Worm (Caenorhabditis elegans): ENCODE measurements around the gene che-6.

Gene che-6

DNA sequence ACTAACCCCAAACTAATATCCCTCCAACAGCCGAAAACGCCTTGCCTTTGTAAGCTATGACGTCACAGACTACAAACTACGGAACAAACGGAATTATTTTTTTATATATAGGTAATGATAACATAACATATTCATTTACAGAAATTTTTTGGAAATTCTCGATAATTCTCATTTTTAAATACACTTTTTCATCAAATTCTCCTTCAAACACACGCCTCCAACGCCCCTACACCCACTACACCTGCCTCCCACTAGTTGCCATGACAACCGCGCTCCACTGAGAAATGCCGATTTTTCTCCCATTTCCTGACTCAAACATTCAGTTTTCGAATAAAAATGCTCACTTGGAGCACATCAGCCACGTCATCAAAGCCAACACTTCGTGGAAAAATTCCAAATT lies 3.1 kb upstream of the che-6 start, which contains the start of gene xbx-4:
Gene xbx-4, plus strand, starts transcription at position 301 of the 400 bp plus-strand sequence.
- TF ChIP-seq dao-5 (tag; optimal IDR thresholded peaks at IDR 0.05) (no peak), him-1 (tag; optimal IDR thresholded peaks at IDR 0.05) (no peak), W03F9.2 (tag; optimal IDR thresholded peaks at IDR 0.05) (no peak)

DNA sequence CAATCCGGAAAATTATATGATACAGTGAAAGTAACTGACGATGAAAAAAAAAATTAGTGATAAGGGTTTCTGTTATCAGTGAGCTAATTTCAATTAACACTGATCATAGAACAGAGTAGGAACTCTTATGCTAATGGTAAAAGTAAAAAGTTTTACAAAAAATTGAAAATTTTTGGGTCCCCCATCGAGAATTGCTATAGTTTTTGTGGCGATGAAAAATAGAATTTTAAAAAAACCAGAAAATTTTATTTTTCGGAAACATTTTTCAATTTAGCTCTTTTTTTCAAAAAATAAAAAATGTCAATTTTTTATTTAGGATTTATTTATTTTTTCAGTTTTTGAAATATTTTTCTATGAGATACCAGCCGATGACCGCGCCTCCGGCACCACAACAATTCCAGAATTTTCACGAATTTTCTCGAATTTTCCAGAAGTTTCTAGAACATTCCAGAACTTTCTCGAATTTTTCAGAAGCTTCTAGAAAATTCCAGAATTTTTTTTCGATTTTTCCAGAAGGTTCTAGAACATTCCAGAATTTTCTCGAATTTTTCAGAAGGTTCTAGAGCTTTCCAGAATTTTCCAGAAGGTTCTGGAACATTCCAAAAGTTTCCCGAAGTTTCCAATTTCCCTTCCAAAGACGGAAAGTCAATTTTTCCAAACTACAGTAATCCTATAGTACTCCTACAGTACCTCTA lies 2.3 kb upstream of the che-6 start, which contains the start of gene C23H5.8:
Gene C23H5.8, minus strand, starts transcription at position 51 of the 695 bp plus-strand sequence.
- TF ChIP-seq W03F9.2 (tag; optimal IDR thresholded peaks at IDR 0.05) (no peak), dao-5 (tag; optimal IDR thresholded peaks at IDR 0.05) (no peak)

DNA sequence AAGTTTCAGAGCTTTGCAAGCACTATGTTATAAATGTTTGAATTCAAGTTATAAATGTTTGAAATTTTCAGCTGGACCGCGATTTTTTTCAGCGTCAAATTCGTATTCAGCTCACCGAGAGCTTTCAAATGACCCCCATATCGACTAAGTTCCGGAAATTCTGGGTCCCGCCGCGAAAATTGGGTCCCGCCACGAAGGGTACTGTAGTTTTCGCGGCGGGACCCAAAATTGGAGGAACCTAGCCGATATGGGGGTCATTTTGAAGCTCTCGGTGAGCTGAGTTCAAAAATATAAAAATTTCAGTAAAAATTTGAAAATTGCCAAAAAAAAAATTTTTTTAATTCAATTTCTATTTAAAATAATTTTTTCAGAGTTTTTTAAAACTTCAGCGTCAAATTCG lies 4.5 kb downstream of the che-6 start:
- TF ChIP-seq dao-5 (tag; optimal IDR thresholded peaks at IDR 0.05) (no peak), W03F9.2 (tag; optimal IDR thresholded peaks at IDR 0.05) (no peak), him-1 (tag; optimal IDR thresholded peaks at IDR 0.05) (no peak)

- TF ChIP-seq dao-5 (tag; optimal IDR thresholded peaks at IDR 0.05) = no peak
- TF ChIP-seq him-1 (tag; optimal IDR thresholded peaks at IDR 0.05) = no peak
- no peak for TF ChIP-seq W03F9.2 (tag; optimal IDR thresholded peaks at IDR 0.05)
These were observed 8.4 kb downstream of the che-6 start, which contains the start of gene C23H5.15 for ce11 chrIV:2102793-2103192. TSS of gene C23H5.15 (minus strand) at chrIV:2102893.

ce11 chrIV:2099771-2100170 lies 11.4 kb downstream of the che-6 start, which contains the start of gene C23H5.11:
TSS of gene C23H5.11 (minus strand) at chrIV:2099871.
- no peak for TF ChIP-seq him-1 (tag; optimal IDR thresholded peaks at IDR 0.05)
- TF ChIP-seq W03F9.2 (tag; optimal IDR thresholded peaks at IDR 0.05) = no peak
- no peak for TF ChIP-seq dao-5 (tag; optimal IDR thresholded peaks at IDR 0.05)

DNA sequence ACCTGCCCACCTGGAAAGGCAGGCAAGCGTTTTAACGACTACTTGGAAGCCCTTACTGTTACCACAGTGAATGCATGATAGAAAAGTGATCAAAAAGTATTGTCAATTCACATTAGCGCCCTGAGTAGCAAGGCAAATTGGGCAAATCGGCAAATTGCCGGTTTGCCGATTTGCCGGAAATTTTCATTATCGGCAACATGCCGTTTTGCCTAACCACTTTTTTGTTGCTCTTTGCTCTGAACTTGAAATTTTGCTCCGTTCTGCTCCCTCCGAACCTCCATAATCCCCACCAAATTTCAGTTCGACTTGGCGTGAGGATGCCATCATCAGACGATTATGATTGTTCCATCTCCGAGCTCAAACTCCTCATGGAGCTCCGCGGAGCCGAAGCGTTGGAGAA lies 27.5 kb downstream of the che-6 start, which contains the start of gene mca-2:
Gene mca-2, plus strand, starts transcription at position 301 of the 400 bp plus-strand sequence.
- no peak for TF ChIP-seq him-1 (tag; optimal IDR thresholded peaks at IDR 0.05)
- TF ChIP-seq W03F9.2 (tag; optimal IDR thresholded peaks at IDR 0.05) = no peak
- TF ChIP-seq dao-5 (tag; optimal IDR thresholded peaks at IDR 0.05) = no peak

- TF ChIP-seq dao-5 (tag; optimal IDR thresholded peaks at IDR 0.05) = no peak
- no peak for TF ChIP-seq W03F9.2 (tag; optimal IDR thresholded peaks at IDR 0.05)
- no peak for TF ChIP-seq him-1 (tag; optimal IDR thresholded peaks at IDR 0.05)
These were observed 28.1 kb downstream of the che-6 start for ce11 chrIV:2083146-2083545.

- TF ChIP-seq W03F9.2 (tag; optimal IDR thresholded peaks at IDR 0.05) (no peak), him-1 (tag; optimal IDR thresholded peaks at IDR 0.05) (no peak), dao-5 (tag; optimal IDR thresholded peaks at IDR 0.05) (no peak)
These were observed 30.9 kb downstream of the che-6 start for ce11 chrIV:2080340-2080739.

DNA sequence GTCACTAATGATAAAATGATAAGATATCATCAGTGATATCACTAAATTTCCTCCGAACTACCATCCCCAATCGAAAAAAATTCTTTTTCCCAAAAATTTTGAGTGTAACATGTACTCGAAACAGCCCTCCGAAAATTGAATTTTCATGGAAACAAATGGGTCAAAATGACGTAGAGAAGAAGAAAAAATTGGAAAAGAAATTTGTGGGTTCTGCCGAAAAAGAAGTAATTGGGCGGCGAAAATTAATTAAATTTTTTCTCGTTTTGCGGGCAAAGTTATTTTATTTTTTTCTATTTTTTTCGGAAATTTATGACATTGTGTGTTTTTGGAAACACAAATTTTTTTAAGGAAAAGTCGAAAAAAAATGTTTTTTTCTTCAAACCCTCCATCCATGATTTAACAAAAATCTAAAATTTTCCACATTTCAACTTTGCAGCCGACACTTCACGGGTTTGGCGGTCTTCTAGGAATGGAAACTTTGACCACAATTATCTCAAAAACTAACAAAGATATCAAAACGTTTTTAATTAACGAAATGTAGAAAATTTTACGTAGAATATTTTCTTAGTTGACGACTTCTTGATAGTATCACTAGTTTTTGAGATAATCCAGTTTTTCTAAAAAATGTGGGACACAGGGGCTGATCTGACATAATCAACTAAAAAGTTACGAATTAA lies 33.9 kb downstream of the che-6 start:
- TF ChIP-seq dao-5 (tag; optimal IDR thresholded peaks at IDR 0.05) = no peak
- no peak for TF ChIP-seq W03F9.2 (tag; optimal IDR thresholded peaks at IDR 0.05)
- TF ChIP-seq him-1 (tag; optimal IDR thresholded peaks at IDR 0.05) = no peak

DNA sequence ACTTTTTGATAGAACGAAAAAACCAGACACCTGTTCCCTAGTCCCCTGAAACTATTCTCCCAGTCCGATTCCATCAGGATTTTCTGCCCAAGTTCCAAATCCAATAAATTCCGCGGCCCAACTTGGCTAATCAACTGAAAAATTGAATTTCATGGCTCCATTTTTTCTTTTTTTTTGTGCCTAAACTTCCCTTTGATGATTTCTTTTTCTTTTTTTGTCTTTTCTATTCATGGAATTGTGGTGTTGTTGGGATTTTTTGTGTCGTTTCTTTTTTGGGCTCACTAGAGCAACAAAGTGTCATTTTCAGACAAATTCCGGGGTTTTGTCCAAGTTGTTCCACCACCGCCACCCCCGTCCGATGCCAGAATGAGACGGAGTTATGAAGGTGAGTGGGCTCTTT lies 45.3 kb downstream of the che-6 start, which contains the start of gene arrd-26:
Gene arrd-26, plus strand, starts transcription at position 301 of the 400 bp plus-strand sequence.
- TF ChIP-seq W03F9.2 (tag; optimal IDR thresholded peaks at IDR 0.05) = no peak
- no peak for TF ChIP-seq him-1 (tag; optimal IDR thresholded peaks at IDR 0.05)

- TF ChIP-seq him-1 (tag; optimal IDR thresholded peaks at IDR 0.05) (no peak), W03F9.2 (tag; optimal IDR thresholded peaks at IDR 0.05) (no peak), dao-5 (tag; optimal IDR thresholded peaks at IDR 0.05) (no peak)
These were observed 52.2 kb downstream of the che-6 start, which contains the start of gene R05C11.2 for ce11 chrIV:2059011-2059410. TSS of gene R05C11.2 (minus strand) at chrIV:2059111.

DNA sequence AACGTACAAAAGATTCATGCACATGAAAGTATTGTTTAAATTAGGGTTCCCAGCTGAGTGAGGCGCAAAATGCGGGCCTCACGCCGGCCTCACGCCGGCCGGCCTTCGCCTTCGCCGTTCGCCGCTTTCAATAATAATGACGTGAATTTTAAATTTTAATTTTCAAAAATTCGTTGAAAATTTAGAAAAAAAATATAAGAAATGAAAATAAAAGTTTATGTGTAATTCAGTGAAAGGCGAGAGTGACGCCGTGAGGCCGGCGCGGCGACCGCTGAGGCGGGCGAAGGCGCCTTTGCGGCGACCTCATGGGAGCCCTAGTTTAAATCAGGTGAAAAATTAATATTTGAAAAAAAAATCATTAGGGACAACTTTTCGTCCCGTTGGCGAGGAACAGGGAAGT lies 53.7 kb downstream of the che-6 start:
- TF ChIP-seq him-1 (tag; optimal IDR thresholded peaks at IDR 0.05) = no peak
- TF ChIP-seq dao-5 (tag; optimal IDR thresholded peaks at IDR 0.05) = no peak
- no peak for TF ChIP-seq W03F9.2 (tag; optimal IDR thresholded peaks at IDR 0.05)
